Fruit fly (Drosophila melanogaster) whole organism, wandering third instar larva: ENCODE measurements around the gene Scgdelta.

Experiments
- Hnf4 ChIP-seq: fragments of 200-800 bp; sonication (Bioruptor generic); optimal IDR thresholded peaks from 2 replicates; lab custom pipeline; 2016; ENCODE audit warnings: missing biosample characterization, mild to moderate bottlenecking, missing genetic modification characterization
- Hr78 ChIP-seq: fragments of >200 bp; optimal IDR thresholded peaks from 2 replicates; lab custom pipeline; 2017; ENCODE audit warnings: missing biosample characterization, missing genetic modification characterization
- brk ChIP-seq: fragments of 200-800 bp; sonication (Bioruptor generic); optimal IDR thresholded peaks from 2 replicates; lab custom pipeline; 2016; ENCODE audit warnings: missing biosample characterization, mild to moderate bottlenecking, missing genetic modification characterization
- dmrt93B ChIP-seq: fragments of 200-800 bp; sonication (Bioruptor generic); optimal IDR thresholded peaks from 2 replicates; lab custom pipeline; 2018; ENCODE audit warnings: missing biosample characterization, mild to moderate bottlenecking, missing genetic modification characterization
- dsf ChIP-seq: sonication (Bioruptor generic); optimal IDR thresholded peaks from 2 replicates; lab custom pipeline; 2016; ENCODE audit warnings: missing biosample characterization, missing genetic modification characterization, borderline replicate concordance
- psq ChIP-seq: fragments of 200-800 bp; sonication (Bioruptor generic); optimal IDR thresholded peaks from 3 replicates; lab custom pipeline; 2017; ENCODE audit warnings: missing biosample characterization, mild to moderate bottlenecking, missing genetic modification characterization, moderate library complexity
- woc ChIP-seq: sonication (Bioruptor generic); optimal IDR thresholded peaks from 2 replicates; lab custom pipeline; 2016; ENCODE audit warnings: missing biosample characterization, mild to moderate bottlenecking, missing genetic modification characterization

DNA sequence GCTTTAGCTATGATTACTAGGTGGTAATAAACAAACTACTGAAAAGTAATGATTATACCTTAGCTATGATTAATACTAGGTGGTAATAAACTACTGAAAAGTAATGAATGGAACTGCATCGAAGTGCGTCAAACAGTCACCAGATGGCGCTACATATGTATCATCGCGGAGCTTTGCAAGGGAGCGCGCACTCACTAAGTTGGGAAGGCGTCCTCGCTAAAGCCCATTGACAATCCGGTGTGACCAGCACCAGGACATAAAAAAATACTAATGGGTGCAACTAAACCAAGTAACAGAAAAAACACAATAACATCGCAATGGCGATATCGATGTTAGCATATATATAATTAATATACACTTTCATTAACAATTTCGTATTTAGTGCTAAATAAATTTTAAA lies 18.8 kb upstream of the Scgdelta start:
- TF ChIP-seq psq (GFP tag; lab: Kevin White, UChicago) (no peak), Hnf4 (GFP tag; lab: Kevin White, UChicago) (no peak), dsf (GFP tag; lab: Kevin White, UChicago) (no peak), woc (no peak), Hr78 (GFP tag; lab: Kevin White, UChicago) (no peak), brk (no peak), dmrt93B (no peak)
